Worm (Caenorhabditis elegans) whole organism, mixed stage, embryonic: ENCODE data around the gene zip-2.

Source experiments
- blmp-1 ChIP-seq: fragments of 150-350 bp; optimal IDR thresholded peaks from 2 replicates; lab custom pipeline; 2014; ENCODE audit warnings: missing biosample characterization, missing genetic modification characterization
- ces-1 ChIP-seq: fragments of 150-350 bp; optimal IDR thresholded peaks from 2 replicates; lab custom pipeline; 2014; ENCODE audit warnings: missing biosample characterization, missing genetic modification reagents, missing genetic modification characterization
- mab-5 ChIP-seq: fragments of 150-350 bp; optimal IDR thresholded peaks from 2 replicates; lab custom pipeline; 2014; ENCODE audit warnings: missing biosample characterization, missing genetic modification characterization
- mep-1 ChIP-seq: fragments of 150-350 bp; optimal IDR thresholded peaks from 2 replicates; lab custom pipeline; 2017; ENCODE audit warnings: missing biosample characterization, missing genetic modification reagents, missing genetic modification characterization, inconsistent platforms
- nhr-76 ChIP-seq: sonication (generic microtip); optimal IDR thresholded peaks from 2 replicates; lab custom pipeline; 2017; ENCODE audit warnings: missing biosample characterization, missing genetic modification characterization
- pha-4 ChIP-seq: fragments of 150-350 bp; optimal IDR thresholded peaks from 2 replicates; lab custom pipeline; 2018; ENCODE audit warnings: missing biosample characterization, missing genetic modification reagents, missing genetic modification characterization
- snpc-4 ChIP-seq: fragments of 150-350 bp; optimal IDR thresholded peaks from 2 replicates; lab custom pipeline; 2014; ENCODE audit warnings: missing biosample characterization, missing genetic modification characterization
- ztf-11 ChIP-seq: fragments of 150-350 bp; optimal IDR thresholded peaks from 2 replicates; lab custom pipeline; 2014; ENCODE audit warnings: missing biosample characterization, missing genetic modification characterization

- TF ChIP-seq snpc-4 (tag; lab: Kevin White, UChicago) (no peak), ztf-11 (tag; lab: Kevin White, UChicago) (no peak), nhr-76 (no peak), ces-1 (GFP tag; lab: Kevin White, UChicago) (no peak), pha-4 (no peak), blmp-1 (tag; lab: Kevin White, UChicago) (no peak), mep-1 (no peak), mab-5 (no peak)
Observed at ce11 chrIII:844577-844976, 11.8 kb downstream of the zip-2 start.
